Worm (Caenorhabditis elegans): ENCODE results near the gene R01E6.5.

DNA sequence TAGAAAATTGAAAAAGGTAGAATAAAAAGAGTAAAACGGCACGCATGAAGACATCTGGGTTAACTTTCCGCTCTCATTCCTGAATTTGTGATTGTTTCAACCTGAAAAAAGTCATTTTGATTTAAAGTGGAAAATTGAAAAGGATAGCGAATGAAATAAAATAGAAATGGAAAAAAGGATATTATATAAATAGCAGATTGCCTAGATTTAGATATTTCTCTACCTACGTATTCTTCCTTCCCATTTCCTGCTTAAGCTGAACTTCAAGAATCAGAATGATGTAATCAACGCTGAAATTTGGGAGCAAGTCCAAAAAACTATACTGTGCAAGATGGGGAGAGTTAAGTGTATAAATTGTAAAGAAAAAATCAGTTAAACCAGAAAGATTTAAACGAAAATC is 33.0 kb downstream of the R01E6.5 start, which contains the start of gene R01E6.7:
- TF ChIP-seq aly-2 (tag; optimal IDR thresholded peaks at IDR 0.05) (no peak), jun-1 (tag; optimal IDR thresholded peaks at IDR 0.05) (no peak), mep-1 (tag; optimal IDR thresholded peaks at IDR 0.05) (no peak), ceh-90 (tag; optimal IDR thresholded peaks at IDR 0.05) (no peak), efl-1 (optimal IDR thresholded peaks at IDR 0.05) (no peak), efl-1 (GFP tag; optimal IDR thresholded peaks at IDR 0.05 in 1 of 2) (no peak), efl-3 (GFP tag; optimal IDR thresholded peaks at IDR 0.05) (no peak), nhr-19 (GFP tag; conservative IDR thresholded peaks at IDR 0.05) (no peak)

All from whole organism, L1 larva.